Worm (Caenorhabditis elegans) whole organism, L4/young adult: ENCODE measurements around the gene sir-2.3.

Experiments
- W03F9.2 ChIP-seq: fragments of 150-350 bp; optimal IDR thresholded peaks from 2 replicates; lab custom pipeline; 2014; ENCODE audit warnings: missing biosample characterization, missing genetic modification characterization
- dao-5 ChIP-seq: sonication (generic microtip); optimal IDR thresholded peaks from 2 replicates; lab custom pipeline; 2016; ENCODE audit warnings: missing genotype, missing genetic modification characterization, moderate library complexity, missing compliant biosample characterization
- him-1 ChIP-seq: sonication (generic microtip); optimal IDR thresholded peaks from 2 replicates; lab custom pipeline; 2016; ENCODE audit warnings: missing genotype, missing genetic modification reagents, missing genetic modification characterization, missing compliant biosample characterization

DNA sequence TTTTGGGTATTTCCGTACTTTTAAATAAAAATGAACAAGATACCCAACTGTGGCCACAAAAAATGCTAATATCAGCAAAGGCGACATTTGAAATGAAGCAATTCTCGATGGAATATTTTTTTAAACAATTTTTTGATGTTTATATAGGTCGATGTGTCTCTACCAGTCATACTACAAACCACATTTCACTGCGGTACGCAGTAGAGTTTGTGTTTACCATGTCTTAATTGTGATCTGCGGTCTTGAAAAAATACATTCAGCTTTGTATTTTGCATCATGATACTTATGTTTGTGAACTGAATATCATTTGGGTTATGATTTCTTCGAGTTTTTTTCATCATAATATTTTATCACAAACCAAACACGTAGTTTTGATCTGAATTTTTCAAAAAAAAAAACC, 47.4 kb upstream of the sir-2.3 start, which contains the start of gene cyp-14A4:
- TF ChIP-seq him-1 (tag; lab: Kevin White, UChicago) (no peak), dao-5 (no peak), W03F9.2 (no peak)
